Fruit fly (Drosophila melanogaster) whole organism: Measurements from ENCODE around the gene Meics.

Experiments used
- CG8478 ChIP-seq: fragments of >200 bp; optimal IDR thresholded peaks from 2 replicates; lab custom pipeline; 2018; ENCODE audit warnings: inconsistent platforms
- Dll ChIP-seq: fragments of >200 bp; optimal IDR thresholded peaks from 2 replicates; lab custom pipeline; 2017
- EcR ChIP-seq, 2 experiments: fragments of >200 bp; optimal IDR thresholded peaks; 2 replicates each; lab custom pipeline; 2017; ENCODE audit warnings: missing biosample characterization in 2 of 2, missing genetic modification characterization in 2 of 2, missing genetic modification reagents in 2 of 2
- pan ChIP-seq: fragments of >200 bp; optimal IDR thresholded peaks from 2 replicates; lab custom pipeline; 2017
- psq ChIP-seq: fragments of >200 bp; optimal IDR thresholded peaks from 2 replicates; lab custom pipeline; 2017
- usp ChIP-seq: fragments of >200 bp; optimal IDR thresholded peaks from 2 replicates; lab custom pipeline; 2017; ENCODE audit warnings: missing biosample characterization, missing genetic modification characterization, mixed read lengths

Gene Meics

DNA sequence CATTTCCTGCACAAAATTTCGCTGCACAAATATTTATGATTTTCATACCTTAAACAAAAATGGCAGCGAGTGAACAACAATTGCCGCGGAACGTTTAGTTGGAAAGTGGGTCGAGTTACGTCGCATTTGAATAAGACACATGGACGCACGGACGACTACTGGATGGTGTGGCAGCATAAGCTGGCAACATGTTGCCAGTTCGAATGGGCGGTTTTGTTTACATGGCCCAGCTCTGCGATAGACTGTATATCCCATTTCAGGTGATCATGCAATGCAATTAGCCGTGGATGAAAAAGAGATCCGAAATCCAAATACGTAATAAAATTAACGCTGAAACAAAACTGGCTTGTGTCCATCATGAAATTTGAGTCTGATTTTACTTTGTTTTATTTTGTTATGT is 7.8 kb downstream of the Meics start:
- TF ChIP-seq CG8478 (lab: Kevin White, UChicago) (no peak), Dll (lab: Kevin White, UChicago) (no peak), pan (lab: Kevin White, UChicago) (no peak), usp (no peak), EcR (GFP tag; optimal IDR thresholded peaks at IDR 0.05; lab: Kevin White, UChicago) (no peak), psq (lab: Kevin White, UChicago) (no peak)

dm6 chr3L:13952484-13953048 is 11.9 kb downstream of the Meics start:
- TF ChIP-seq EcR (GFP tag; optimal IDR thresholded peaks at IDR 0.05; lab: Kevin White, UChicago) (no peak), pan (lab: Kevin White, UChicago) (no peak), CG8478 (lab: Kevin White, UChicago) (no peak), psq (lab: Kevin White, UChicago) (no peak), usp (no peak), Dll (lab: Kevin White, UChicago) (no peak)

DNA sequence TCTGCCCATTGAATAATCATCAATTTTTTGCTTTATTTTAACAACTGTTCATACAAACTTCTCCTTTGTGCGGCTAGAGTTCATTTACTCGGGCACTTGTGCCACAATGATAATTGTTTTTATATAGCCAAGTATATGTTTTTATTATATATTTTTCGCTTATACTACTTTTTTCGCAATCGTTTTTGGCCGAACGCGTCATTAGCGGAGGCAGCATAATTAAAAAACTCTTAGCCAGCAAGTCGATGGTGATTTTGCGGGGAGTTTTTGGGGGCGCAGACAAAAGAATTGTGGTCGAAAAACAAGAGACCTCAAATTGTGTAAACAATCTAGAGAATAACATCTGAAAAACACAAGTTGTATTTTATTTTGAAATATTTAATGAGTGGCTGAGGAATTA is 12.9 kb downstream of the Meics start:
- no peak for TF ChIP-seq psq (lab: Kevin White, UChicago)
- no peak for TF ChIP-seq Dll (lab: Kevin White, UChicago)
- TF ChIP-seq usp, result no peak
- TF ChIP-seq EcR (GFP tag; optimal IDR thresholded peaks at IDR 0.05; lab: Kevin White, UChicago), result no peak

- no peak for TF ChIP-seq usp
- no peak for TF ChIP-seq EcR (GFP tag; optimal IDR thresholded peaks at IDR 0.05; lab: Kevin White, UChicago)
- no peak for TF ChIP-seq CG8478 (lab: Kevin White, UChicago)
- TF ChIP-seq psq (lab: Kevin White, UChicago), result no peak
- no peak for TF ChIP-seq Dll (lab: Kevin White, UChicago)
- no peak for TF ChIP-seq pan (lab: Kevin White, UChicago)
Observed at dm6 chr3L:13949440-13950066, 14.9 kb downstream of the Meics start.

- TF ChIP-seq pan (lab: Kevin White, UChicago), result no peak
- no peak for TF ChIP-seq Dll (lab: Kevin White, UChicago)
- TF ChIP-seq EcR (GFP tag; optimal IDR thresholded peaks at IDR 0.05; lab: Kevin White, UChicago), result no peak
- no peak for TF ChIP-seq usp
- TF ChIP-seq CG8478 (lab: Kevin White, UChicago), result no peak
- TF ChIP-seq psq (lab: Kevin White, UChicago), result no peak
Observed at dm6 chr3L:13946003-13946402, 18.5 kb downstream of the Meics start.

dm6 chr3L:13939151-13939499 is 25.4 kb downstream of the Meics start, which contains the start of gene CG32137:
Gene CG32137 (plus strand): TSS chr3L:13939250.
- TF ChIP-seq CG8478 (lab: Kevin White, UChicago) (no peak), usp (no peak), Dll (lab: Kevin White, UChicago) (no peak), EcR (GFP tag; optimal IDR thresholded peaks at IDR 0.05; lab: Kevin White, UChicago) (no peak), psq (lab: Kevin White, UChicago) (no peak), pan (lab: Kevin White, UChicago) (no peak)

DNA sequence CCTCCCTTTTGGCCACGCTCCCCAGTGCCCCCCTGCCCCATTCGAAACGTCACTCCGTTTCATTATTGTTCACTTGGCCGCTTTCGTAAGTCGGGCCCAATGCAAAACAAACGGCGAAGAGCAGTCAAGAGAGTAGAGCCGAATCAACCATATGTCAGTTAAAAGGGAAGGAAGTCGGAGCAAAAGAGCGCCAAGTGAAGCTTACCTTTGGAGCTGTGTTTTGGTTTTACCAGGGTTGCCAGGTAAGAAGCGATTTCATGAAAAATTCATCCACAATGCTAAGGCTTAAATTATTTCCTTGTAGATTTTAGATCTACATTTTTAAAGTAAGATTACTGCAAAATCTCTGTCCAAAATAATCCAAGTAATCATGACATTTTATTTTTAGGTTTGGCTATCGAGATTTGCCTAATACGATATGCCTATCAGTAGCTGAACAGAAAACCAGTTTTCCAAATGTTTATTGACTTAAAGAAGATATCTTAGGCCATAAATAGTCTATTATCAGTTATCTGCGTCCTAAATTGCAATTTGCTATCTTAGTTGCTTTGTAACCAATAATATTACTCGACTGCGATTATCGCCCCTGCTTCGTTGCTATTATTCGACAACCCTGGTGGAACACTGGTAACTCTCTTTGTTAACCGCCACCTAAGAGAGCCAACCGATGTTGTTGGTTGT is 25.9 kb downstream of the Meics start:
- no peak for TF ChIP-seq usp
- TF ChIP-seq Dll (lab: Kevin White, UChicago), result no peak
- no peak for TF ChIP-seq psq (lab: Kevin White, UChicago)
- no peak for TF ChIP-seq EcR (GFP tag; optimal IDR thresholded peaks at IDR 0.05; lab: Kevin White, UChicago)
- TF ChIP-seq pan (lab: Kevin White, UChicago), result no peak
- TF ChIP-seq CG8478 (lab: Kevin White, UChicago), result no peak

DNA sequence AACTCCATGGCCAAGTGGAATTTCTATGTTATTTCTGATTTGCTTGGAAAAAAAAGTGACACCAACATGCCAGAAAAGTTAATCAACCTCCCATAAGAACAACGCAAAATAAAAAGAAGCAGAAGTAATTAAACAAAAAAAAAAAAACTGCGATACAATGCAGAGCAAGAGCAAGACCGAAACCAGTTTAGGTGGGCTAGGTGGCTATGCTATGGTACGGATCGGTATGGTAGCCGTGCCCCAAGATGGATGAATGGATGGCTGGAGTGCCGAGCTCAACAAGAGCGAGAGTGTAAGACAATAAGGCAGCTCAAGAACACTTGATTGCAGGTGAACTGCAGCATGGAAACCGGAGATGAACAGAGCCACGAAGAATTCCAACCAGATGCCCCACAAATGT is 27.7 kb downstream of the Meics start:
- no peak for TF ChIP-seq usp
- TF ChIP-seq EcR (GFP tag; optimal IDR thresholded peaks at IDR 0.05; lab: Kevin White, UChicago), result no peak
- no peak for TF ChIP-seq CG8478 (lab: Kevin White, UChicago)

DNA sequence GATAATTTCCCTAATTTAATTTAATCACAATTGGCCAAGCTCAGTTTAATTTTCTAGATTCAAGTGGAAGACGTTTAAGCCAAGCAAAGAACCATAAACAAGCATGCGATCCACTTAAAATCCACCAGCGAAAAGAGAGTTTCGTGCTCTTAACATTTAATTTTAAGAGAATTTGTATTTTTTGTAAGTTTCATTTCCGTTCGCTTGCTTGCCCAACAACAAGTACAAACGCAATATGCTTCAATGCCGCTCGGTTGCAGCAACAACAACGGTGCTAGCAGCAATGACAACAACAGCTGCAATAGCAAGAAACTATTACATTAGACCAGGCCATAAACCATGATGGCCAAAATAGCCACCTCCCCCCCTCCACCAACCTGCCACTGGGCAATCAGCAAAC is 29.6 kb downstream of the Meics start:
- no peak for TF ChIP-seq psq (lab: Kevin White, UChicago)
- TF ChIP-seq pan (lab: Kevin White, UChicago), result no peak
- TF ChIP-seq Dll (lab: Kevin White, UChicago), result no peak
- no peak for TF ChIP-seq CG8478 (lab: Kevin White, UChicago)
- TF ChIP-seq EcR (GFP tag; optimal IDR thresholded peaks at IDR 0.05; lab: Kevin White, UChicago), result no peak
- no peak for TF ChIP-seq usp

DNA sequence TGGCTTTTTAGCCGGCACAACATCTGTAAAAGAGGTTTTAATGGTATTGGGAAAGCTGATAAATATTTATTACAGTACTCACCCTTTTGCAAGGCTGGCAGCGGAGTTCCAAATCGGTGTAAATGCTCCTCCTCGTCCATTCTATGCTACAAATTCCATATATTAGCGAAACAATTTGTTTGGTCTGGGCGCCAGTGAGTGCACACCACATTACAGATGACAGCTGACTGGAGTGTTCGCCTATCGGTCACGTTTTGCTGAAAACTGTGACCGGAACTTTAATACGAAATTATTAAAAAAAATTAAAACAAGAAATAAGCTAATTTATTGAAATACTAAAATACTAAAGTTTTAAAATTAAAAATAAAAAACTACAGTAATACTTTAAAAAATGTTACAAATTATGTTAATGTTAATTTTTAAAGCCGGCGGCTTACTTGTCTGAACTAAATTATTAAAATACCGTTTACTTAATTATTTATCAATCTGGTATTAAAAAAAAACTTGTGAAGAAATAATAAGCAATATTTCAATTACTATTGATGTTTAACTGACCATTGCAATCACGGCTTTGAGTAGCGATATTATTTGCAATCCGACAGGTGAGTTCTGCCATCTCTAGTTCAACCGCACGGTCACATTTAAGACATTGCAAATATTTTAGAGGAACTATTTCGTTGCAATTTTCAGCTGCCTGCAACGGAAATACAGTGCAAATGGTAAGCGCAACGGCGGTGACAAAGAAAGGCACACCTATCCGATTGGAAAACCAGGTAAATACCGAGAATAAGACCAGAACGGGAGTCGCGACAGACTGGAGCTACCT is 35.5 kb downstream of the Meics start, which contains the start of the genes CG8833 and DCTN1-p150:
CG8833 (minus strand) TSS at position 232 of the 826 bp plus-strand sequence.
DCTN1-p150 (plus strand) TSS at position 619 of the 826 bp plus-strand sequence.
- TF ChIP-seq psq (lab: Kevin White, UChicago) (no peak), usp (no peak), pan (lab: Kevin White, UChicago) (no peak), EcR (GFP tag; optimal IDR thresholded peaks at IDR 0.05; lab: Kevin White, UChicago) (no peak), CG8478 (lab: Kevin White, UChicago) (no peak), Dll (lab: Kevin White, UChicago) (no peak)

DNA sequence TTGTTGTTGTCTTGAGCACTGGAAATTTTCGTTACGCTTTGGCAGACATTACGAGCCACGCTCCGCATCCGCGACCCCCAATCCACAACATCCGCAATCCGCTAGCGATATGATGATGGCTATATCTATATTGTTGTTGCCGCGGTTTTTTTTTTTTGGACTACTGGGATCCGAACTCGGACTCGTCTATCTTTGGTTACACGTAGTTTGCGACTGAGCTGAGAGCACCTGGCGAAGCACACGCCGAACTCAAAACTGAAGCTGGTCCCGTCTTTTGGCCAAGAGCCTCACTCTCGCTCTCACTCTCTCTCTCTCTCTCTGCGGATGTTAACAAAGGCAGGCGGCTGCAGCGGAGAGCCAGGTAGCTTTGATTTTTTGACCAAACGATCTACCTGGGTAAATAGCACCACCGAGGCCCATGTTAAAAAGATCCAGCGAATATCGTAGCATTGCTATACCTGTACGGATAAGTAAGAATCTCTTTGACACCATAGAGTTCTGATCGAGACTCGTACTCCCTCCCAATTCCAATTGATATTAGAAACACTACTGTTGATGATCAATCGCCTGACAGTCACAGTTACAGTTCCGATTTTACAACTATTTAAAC is 39.3 kb downstream of the Meics start, which contains the start of gene Rgl:
Rgl (minus strand) TSS at position 219 of the 610 bp plus-strand sequence.
- TF ChIP-seq CG8478 (lab: Kevin White, UChicago) (no peak), psq (lab: Kevin White, UChicago) (no peak), EcR (GFP tag; optimal IDR thresholded peaks at IDR 0.05; lab: Kevin White, UChicago) (no peak), Dll (lab: Kevin White, UChicago) (peak; percentile 92)
